Worm (Caenorhabditis elegans): Measurements from ENCODE around the gene Y39H10B.3.

The Y39H10B.3 gene

DNA sequence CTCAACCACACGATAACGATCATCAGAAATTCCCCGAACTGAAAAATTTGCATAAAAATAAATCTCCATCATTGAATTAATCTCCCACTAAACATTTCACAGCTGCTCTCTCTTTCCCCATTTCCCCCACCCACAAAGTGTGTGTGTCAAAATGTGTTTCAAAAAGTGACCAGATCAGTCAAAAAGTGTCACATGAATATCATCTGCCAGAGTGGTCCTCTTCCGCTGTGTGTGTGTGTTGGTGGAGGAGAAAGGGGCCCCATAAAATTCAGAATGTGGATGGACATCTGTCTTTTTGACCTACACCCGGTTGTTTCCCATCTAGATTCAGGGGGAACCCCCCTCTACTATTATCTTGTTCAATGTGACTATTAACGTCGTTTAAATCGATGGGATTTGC lies 6.6 kb downstream of the Y39H10B.3 start:
- TF ChIP-seq hpl-2 (GFP tag; optimal IDR thresholded peaks at IDR 0.05): no peak
- TF ChIP-seq xbp-1 (tag; optimal IDR thresholded peaks at IDR 0.05): no peak
- peak; percentile 44; the same call in 1 of the 2 replicates for TF ChIP-seq nhr-19 (GFP tag; conservative IDR thresholded peaks at IDR 0.05)
- TF ChIP-seq lin-14 (GFP tag; optimal IDR thresholded peaks at IDR 0.05): peak; percentile 89
- no peak for TF ChIP-seq efl-1 (optimal IDR thresholded peaks at IDR 0.05)
- TF ChIP-seq efl-1 (GFP tag; optimal IDR thresholded peaks at IDR 0.05 in 1 of 2): peak in 1 of 2 experiments; percentile 64
- no peak for TF ChIP-seq unc-30 (tag; optimal IDR thresholded peaks at IDR 0.05)
- no peak for TF ChIP-seq nhr-77 (tag; optimal IDR thresholded peaks at IDR 0.05)
- TF ChIP-seq C04F5.9 (tag; optimal IDR thresholded peaks at IDR 0.05): no peak
- TF ChIP-seq lir-3 (tag; optimal IDR thresholded peaks at IDR 0.05; ENCODE audit: poor library complexity): no peak
- TF ChIP-seq sptf-1 (tag; optimal IDR thresholded peaks at IDR 0.05): no peak
- no peak for TF ChIP-seq sup-37 (GFP tag; optimal IDR thresholded peaks at IDR 0.05)
- TF ChIP-seq nhr-47 (tag; optimal IDR thresholded peaks at IDR 0.05): no peak
- peak; percentile 23 to 33 for TF ChIP-seq lsy-2 (tag; optimal IDR thresholded peaks at IDR 0.05)
- no peak for TF ChIP-seq isw-1 (GFP tag; IDR thresholded peaks at IDR 0.05)
- peak; percentile 42 for TF ChIP-seq unc-130 (tag; optimal IDR thresholded peaks at IDR 0.05)
- peak; percentile 57 for TF ChIP-seq rnt-1 (tag; optimal IDR thresholded peaks at IDR 0.05)

DNA sequence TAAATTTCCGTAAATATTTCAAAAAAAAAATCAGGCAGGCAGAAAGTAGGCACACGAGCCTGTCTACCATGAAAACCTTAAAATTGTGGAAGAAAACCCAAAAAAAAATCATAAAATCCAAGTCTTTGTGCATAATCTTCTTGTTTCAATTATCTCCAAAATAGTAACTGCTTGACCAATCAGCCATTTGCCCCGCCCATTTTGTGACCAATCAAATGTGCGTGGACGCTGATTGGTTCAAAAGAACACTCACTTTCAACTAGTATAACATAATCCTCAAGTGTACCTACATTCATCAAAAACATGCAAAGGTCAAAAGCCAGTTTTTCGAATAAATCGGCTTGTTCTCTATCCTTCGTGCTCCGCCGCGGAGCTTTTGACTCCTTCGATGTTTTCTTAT lies 7.9 kb downstream of the Y39H10B.3 start:
- TF ChIP-seq lin-13 (GFP tag; optimal IDR thresholded peaks at IDR 0.05) (no peak), lin-14 (GFP tag; optimal IDR thresholded peaks at IDR 0.05) (peak; percentile 17), egl-13 (tag; optimal IDR thresholded peaks at IDR 0.05) (no peak), egl-27 (tag; optimal IDR thresholded peaks at IDR 0.05) (no peak)

ce11 chrV:3682553-3682952 lies 12.0 kb downstream of the Y39H10B.3 start, which contains the start of gene W08A12.3:
Gene W08A12.3 (plus strand): TSS chrV:3682853.
- TF ChIP-seq tlp-1 (tag; optimal IDR thresholded peaks at IDR 0.05) (no peak), vab-15 (tag; optimal IDR thresholded peaks at IDR 0.05) (no peak), pax-3 (tag; optimal IDR thresholded peaks at IDR 0.05) (no peak), nhr-19 (GFP tag; conservative IDR thresholded peaks at IDR 0.05) (no peak), blmp-1 (tag; optimal IDR thresholded peaks at IDR 0.05) (peak; percentile 21), nhr-237 (tag; optimal IDR thresholded peaks at IDR 0.05) (no peak), nhr-85 (tag) (peak; percentile 5), ets-5 (GFP tag; IDR thresholded peaks at IDR 0.05) (no peak)

- TF ChIP-seq nhr-19 (GFP tag; conservative IDR thresholded peaks at IDR 0.05) (peak; percentile 81), nhr-47 (tag; optimal IDR thresholded peaks at IDR 0.05) (peak; percentile 47), nhr-28 (tag; optimal IDR thresholded peaks at IDR 0.05) (no peak), efl-1 (optimal IDR thresholded peaks at IDR 0.05) (peak; percentile 34 to 44), efl-1 (GFP tag; optimal IDR thresholded peaks at IDR 0.05 in 1 of 2) (peak; percentile 12 to 52), fos-1 (tag; optimal IDR thresholded peaks at IDR 0.05) (peak; percentile 32), swsn-7 (tag; optimal IDR thresholded peaks at IDR 0.05) (peak; percentile 37), nhr-71 (tag; optimal IDR thresholded peaks at IDR 0.05) (peak; percentile 88), dpl-1 (GFP tag; optimal IDR thresholded peaks at IDR 0.05) (peak in 1 of 3 experiments; percentile 14), mdl-1 (tag; optimal IDR thresholded peaks at IDR 0.05) (peak in 1 of 2 experiments; percentile 76), unc-98 (GFP tag; IDR thresholded peaks at IDR 0.05) (peak; percentile 40; the same call in 1 of the 2 replicates), lsy-2 (tag; optimal IDR thresholded peaks at IDR 0.05) (peak; percentile 45 to 51), nhr-85 (tag) (peak; percentile 77), tbx-2 (tag; optimal IDR thresholded peaks at IDR 0.05) (peak; percentile 25), rnt-1 (tag; optimal IDR thresholded peaks at IDR 0.05) (peak; percentile 87), ztf-4 (tag; optimal IDR thresholded peaks at IDR 0.05) (peak; percentile 31), lin-14 (GFP tag; optimal IDR thresholded peaks at IDR 0.05) (peak; percentile 87), nhr-237 (tag; optimal IDR thresholded peaks at IDR 0.05) (no peak), pag-3 (tag; optimal IDR thresholded peaks at IDR 0.05; ENCODE audit: borderline replicate concordance, insufficient read depth) (peak; percentile 10), sox-4 (tag; optimal IDR thresholded peaks at IDR 0.05) (no peak), nhr-20 (tag; optimal IDR thresholded peaks at IDR 0.05) (peak; percentile 69), hlh-4 (tag; optimal IDR thresholded peaks at IDR 0.05) (no peak), vab-15 (tag; optimal IDR thresholded peaks at IDR 0.05) (no peak), hlh-17 (GFP tag; optimal IDR thresholded peaks at IDR 0.05; ENCODE audit: borderline replicate concordance) (no peak), skn-1 (tag; optimal IDR thresholded peaks at IDR 0.05) (no peak), unc-130 (tag; optimal IDR thresholded peaks at IDR 0.05) (peak; percentile 46), snu-23 (GFP tag; optimal IDR thresholded peaks at IDR 0.05) (peak; percentile 62), lin-39 (tag; optimal IDR thresholded peaks at IDR 0.05) (peak; percentile 42), nhr-90 (tag; optimal IDR thresholded peaks at IDR 0.05; ENCODE audit: poor library complexity) (peak; percentile 39), lin-35 (GFP tag; optimal IDR thresholded peaks at IDR 0.05) (peak in 1 of 2 experiments; percentile 59)
Observed at ce11 chrV:3685790-3686208, 15.2 kb downstream of the Y39H10B.3 start, which contains the start of gene W08A12.2. Gene W08A12.2 (minus strand): TSS chrV:3685892.

Data from whole organism, L1 larva.